Fruit fly (Drosophila melanogaster) whole organism, embryonic: ENCODE data around the gene Mvd.

Experiments
- Atf6 ChIP-seq: fragments of 200-800 bp; sonication (Bioruptor generic); IDR thresholded peaks from 2 replicates; pipeline ENCODE4 v1.3.6; 2022; ENCODE audit warnings: missing biosample characterization, missing genetic modification characterization
- Awh ChIP-seq: fragments of 200-800 bp; sonication (Bioruptor generic); IDR thresholded peaks from 2 replicates; pipeline ENCODE4, ENCODE4 v1.3.6; 2022; ENCODE audit warnings: missing biosample characterization, missing genetic modification characterization
- BtbVII ChIP-seq: fragments of 200-800 bp; sonication (Bioruptor generic); optimal IDR thresholded peaks from 3 replicates; lab custom pipeline; 2017; ENCODE audit warnings: missing biosample characterization, mild to moderate bottlenecking, missing genetic modification characterization
- CG10462 ChIP-seq: fragments of 200-800 bp; sonication (Bioruptor generic); optimal IDR thresholded peaks from 2 replicates; lab custom pipeline; 2016; ENCODE audit warnings: missing biosample characterization, missing genetic modification characterization
- CG11723 ChIP-seq: fragments of 200-800 bp; sonication (Bioruptor generic); optimal IDR thresholded peaks from 2 replicates; lab custom pipeline; 2017; ENCODE audit warnings: missing biosample characterization, mild to moderate bottlenecking, missing genetic modification characterization
- CG12659 ChIP-seq: fragments of 200-800 bp; sonication (Bioruptor generic); optimal IDR thresholded peaks from 3 replicates; lab custom pipeline; 2017; ENCODE audit warnings: mild to moderate bottlenecking, missing biosample characterization, missing genetic modification reagents, missing genetic modification characterization
- CG12769 ChIP-seq: fragments of 200-800 bp; sonication (Bioruptor generic); optimal IDR thresholded peaks from 2 replicates; lab custom pipeline; 2019; ENCODE audit warnings: missing biosample characterization, mild to moderate bottlenecking, missing genetic modification characterization, moderate library complexity
- CG15073 ChIP-seq: fragments of 200-800 bp; sonication (Bioruptor generic); optimal IDR thresholded peaks from 2 replicates; lab custom pipeline; 2016; ENCODE audit warnings: missing biosample characterization, missing genetic modification characterization
- CG15696 ChIP-seq: fragments of 200-800 bp; sonication (Bioruptor generic); optimal IDR thresholded peaks from 2 replicates; lab custom pipeline; 2019; ENCODE audit warnings: missing biosample characterization, mild to moderate bottlenecking, missing genetic modification characterization, moderate library complexity
- CG16813 ChIP-seq: fragments of 200-800 bp; sonication (Bioruptor generic); IDR thresholded peaks from 3 replicates; pipeline ENCODE4 v1.3.6; 2022; ENCODE audit warnings: missing biosample characterization, missing genetic modification characterization; ENCODE audit not compliant: partially characterized antibody
- CG2712 ChIP-seq: fragments of 200-800 bp; optimal IDR thresholded peaks from 3 replicates; lab custom pipeline; 2019; ENCODE audit warnings: missing biosample characterization, mild to moderate bottlenecking, missing genetic modification characterization, moderate library complexity
- CG31441 ChIP-seq: fragments of 200-800 bp; sonication (Bioruptor generic); IDR thresholded peaks from 2 replicates; pipeline ENCODE4 v1.3.6; 2022; ENCODE audit warnings: missing biosample characterization, missing genetic modification characterization
- CG4328 ChIP-seq: fragments of 200-800 bp; sonication (Bioruptor generic); optimal IDR thresholded peaks from 3 replicates; lab custom pipeline; 2017; ENCODE audit warnings: missing biosample characterization, missing genetic modification reagents, missing genetic modification characterization
- CG4820 ChIP-seq: fragments of 200-800 bp; sonication (Bioruptor generic); optimal IDR thresholded peaks from 3 replicates; lab custom pipeline; 2016; ENCODE audit warnings: missing biosample characterization, missing genetic modification characterization
- CG6654 ChIP-seq: fragments of 200-800 bp; sonication (Bioruptor generic); optimal IDR thresholded peaks from 2 replicates; lab custom pipeline; 2017; ENCODE audit warnings: missing biosample characterization, mild to moderate bottlenecking, missing genetic modification characterization
- CG6765 ChIP-seq: fragments of 200-800 bp; sonication (Bioruptor generic); optimal IDR thresholded peaks from 3 replicates; lab custom pipeline; 2017; ENCODE audit warnings: missing biosample characterization, mild to moderate bottlenecking, missing genetic modification characterization
- CG8388 ChIP-seq: fragments of 200-800 bp; sonication (Bioruptor generic); optimal IDR thresholded peaks from 2 replicates; lab custom pipeline; 2019; ENCODE audit warnings: missing biosample characterization, mild to moderate bottlenecking, missing genetic modification characterization, moderate library complexity
- CG8944 ChIP-seq: fragments of 200-800 bp; sonication (Bioruptor generic); optimal IDR thresholded peaks from 3 replicates; lab custom pipeline; 2016; ENCODE audit warnings: missing biosample characterization, missing genetic modification characterization
- CG9215 ChIP-seq: fragments of 200-800 bp; sonication (Bioruptor generic); IDR thresholded peaks from 2 replicates; pipeline ENCODE4 v1.3.6; 2022; ENCODE audit warnings: missing biosample characterization, missing genetic modification characterization
- Elba2 ChIP-seq: fragments of 200-800 bp; sonication (Bioruptor generic); optimal IDR thresholded peaks from 3 replicates; lab custom pipeline; 2016; ENCODE audit warnings: missing biosample characterization, missing genetic modification characterization
- Hey ChIP-seq: fragments of 200-800 bp; sonication (Bioruptor generic); optimal IDR thresholded peaks from 3 replicates; lab custom pipeline; 2018; ENCODE audit warnings: missing biosample characterization, mild to moderate bottlenecking, missing genetic modification characterization
- Hmr ChIP-seq: fragments of 200-800 bp; sonication (Bioruptor generic); optimal IDR thresholded peaks from 3 replicates; lab custom pipeline; 2017; ENCODE audit warnings: mild to moderate bottlenecking, missing biosample characterization, missing genetic modification reagents, missing genetic modification characterization
- Hr39 ChIP-seq: fragments of >200 bp; optimal IDR thresholded peaks from 2 replicates; lab custom pipeline; 2017
- Neu2 ChIP-seq: fragments of 200-800 bp; sonication (Bioruptor generic); optimal IDR thresholded peaks from 3 replicates; lab custom pipeline; 2016; ENCODE audit warnings: missing biosample characterization, missing genetic modification characterization, borderline replicate concordance
- NfI ChIP-seq: fragments of 200-800 bp; sonication (Bioruptor generic); optimal IDR thresholded peaks from 3 replicates; lab custom pipeline; 2018; ENCODE audit warnings: missing biosample characterization, mild to moderate bottlenecking, missing genetic modification characterization, moderate library complexity
- Sox100B ChIP-seq: fragments of 200-800 bp; sonication (Bioruptor generic); optimal IDR thresholded peaks from 3 replicates; lab custom pipeline; 2018; ENCODE audit warnings: missing biosample characterization, mild to moderate bottlenecking, missing genetic modification characterization
- Sry-β ChIP-seq: fragments of 200-800 bp; sonication (Bioruptor generic); optimal IDR thresholded peaks from 2 replicates; lab custom pipeline; 2018; ENCODE audit warnings: missing biosample characterization, mild to moderate bottlenecking, missing genetic modification characterization, moderate library complexity
- bbx ChIP-seq: fragments of 200-800 bp; sonication (Bioruptor generic); IDR thresholded peaks from 2 replicates; pipeline ENCODE4 v1.3.6; 2022; ENCODE audit warnings: missing biosample characterization, missing genetic modification characterization; ENCODE audit not compliant: partially characterized antibody
- cas ChIP-seq: fragments of 200-800 bp; sonication (Bioruptor generic); IDR thresholded peaks from 2 replicates; pipeline ENCODE4 v1.3.6; 2022; ENCODE audit warnings: missing biosample characterization, missing genetic modification characterization
- cg ChIP-seq: fragments of 200-800 bp; sonication (Bioruptor generic); optimal IDR thresholded peaks from 3 replicates; lab custom pipeline; 2019; ENCODE audit warnings: missing biosample characterization, mild to moderate bottlenecking, missing genetic modification characterization, moderate library complexity
- emc ChIP-seq: fragments of 200-800 bp; sonication (Bioruptor generic); optimal IDR thresholded peaks from 2 replicates; lab custom pipeline; 2016; ENCODE audit warnings: missing biosample characterization, missing genetic modification characterization
- ewg ChIP-seq: fragments of 200-800 bp; sonication (Bioruptor generic); optimal IDR thresholded peaks from 3 replicates; lab custom pipeline; 2017; ENCODE audit warnings: mild to moderate bottlenecking, missing biosample characterization, missing genetic modification reagents, missing genetic modification characterization
- gfzf ChIP-seq: fragments of 200-800 bp; sonication (Bioruptor generic); optimal IDR thresholded peaks from 2 replicates; lab custom pipeline; 2016; ENCODE audit warnings: missing biosample characterization, mild to moderate bottlenecking, missing genetic modification characterization, moderate library complexity
- gsb-n ChIP-seq: fragments of 200-800 bp; sonication (Bioruptor generic); optimal IDR thresholded peaks from 3 replicates; lab custom pipeline; 2018; ENCODE audit warnings: missing biosample characterization, mild to moderate bottlenecking, missing genetic modification characterization
- lbe ChIP-seq: fragments of 200-800 bp; sonication (Bioruptor generic); optimal IDR thresholded peaks from 2 replicates; lab custom pipeline; 2016; ENCODE audit warnings: missing biosample characterization, mild to moderate bottlenecking, missing genetic modification characterization
- mld ChIP-seq: fragments of 200-800 bp; sonication (Bioruptor generic); IDR thresholded peaks from 3 replicates; pipeline ENCODE4 v1.3.6; 2022; ENCODE audit warnings: missing biosample characterization, missing genetic modification characterization; ENCODE audit not compliant: partially characterized antibody
- odd ChIP-seq: fragments of 200-800 bp; sonication (Bioruptor generic); optimal IDR thresholded peaks from 2 replicates; lab custom pipeline; 2017; ENCODE audit warnings: missing biosample characterization, mild to moderate bottlenecking, missing genetic modification characterization
- pfk ChIP-seq: fragments of 200-800 bp; sonication (Bioruptor generic); optimal IDR thresholded peaks from 2 replicates; lab custom pipeline; 2018; ENCODE audit warnings: missing biosample characterization, mild to moderate bottlenecking, missing genetic modification characterization, moderate library complexity
- pita ChIP-seq: fragments of 200-800 bp; sonication (Bioruptor generic); optimal IDR thresholded peaks from 2 replicates; lab custom pipeline; 2017; ENCODE audit warnings: missing biosample characterization, mild to moderate bottlenecking, missing genetic modification characterization
- pum ChIP-seq: fragments of 200-800 bp; sonication (Bioruptor generic); optimal IDR thresholded peaks from 2 replicates; lab custom pipeline; 2016; ENCODE audit warnings: missing biosample characterization, missing genetic modification characterization
- pzg ChIP-seq: fragments of 200-800 bp; sonication (Bioruptor generic); optimal IDR thresholded peaks from 3 replicates; lab custom pipeline; 2018; ENCODE audit warnings: missing biosample characterization, mild to moderate bottlenecking, missing genetic modification characterization, moderate library complexity
- ro ChIP-seq: fragments of 200-800 bp; sonication (Bioruptor generic); IDR thresholded peaks from 2 replicates; pipeline ENCODE4 v1.3.6; 2022; ENCODE audit warnings: missing biosample characterization, missing genetic modification characterization
- seq ChIP-seq: fragments of 200-800 bp; sonication (Bioruptor generic); IDR thresholded peaks from 2 replicates; pipeline ENCODE4 v1.3.6; 2022; ENCODE audit warnings: missing biosample characterization, missing genetic modification characterization
- sqz ChIP-seq: fragments of 200-800 bp; sonication (Bioruptor generic); optimal IDR thresholded peaks from 3 replicates; lab custom pipeline; 2018; ENCODE audit warnings: missing biosample characterization, mild to moderate bottlenecking, missing genetic modification characterization
- stwl ChIP-seq: fragments of 200-800 bp; sonication (Bioruptor generic); optimal IDR thresholded peaks from 3 replicates; lab custom pipeline; 2018; ENCODE audit warnings: missing biosample characterization, mild to moderate bottlenecking, missing genetic modification characterization, moderate library complexity
- tin ChIP-seq: fragments of 200-800 bp; sonication (Bioruptor generic); optimal IDR thresholded peaks from 3 replicates; lab custom pipeline; 2016; ENCODE audit warnings: missing biosample characterization, missing genetic modification characterization
- ttk ChIP-seq: fragments of 200-800 bp; sonication (Bioruptor generic); IDR thresholded peaks from 2 replicates; pipeline ENCODE4 v2.1.2; 2022; ENCODE audit warnings: missing biosample characterization, missing genetic modification characterization
- vvl ChIP-seq: fragments of 200-800 bp; sonication (Bioruptor generic); IDR thresholded peaks from 2 replicates; pipeline ENCODE4 v1.3.6; 2022; ENCODE audit warnings: missing biosample characterization, missing genetic modification characterization

The Mvd gene

dm6 chrX:15788235-15789187, 39.5 kb downstream of the Mvd start, which contains the start of gene Rhp (continued):
- TF ChIP-seq gfzf (GFP tag; lab: Kevin White, UChicago) (peak; percentile 71), ewg (GFP tag; lab: Kevin White, UChicago) (no peak), ro (no peak), tin (GFP tag; lab: Kevin White, UChicago) (no peak), CG2712 (tag; lab: Kevin White, UChicago) (peak; percentile 26), pzg (GFP tag; lab: Kevin White, UChicago) (peak; percentile 37), Neu2 (no peak), pfk (peak; percentile 23), Sry-β (GFP tag; lab: Kevin White, UChicago) (peak; percentile 33), CG12659 (GFP tag; lab: Kevin White, UChicago) (peak; percentile 12), Hr39 (no peak), mld (GFP tag; lab: Robert Waterston, UW) (no peak), CG10462 (no peak), CG16813 (peak; percentile 27; the same call in 1 of the 3 replicates), CG6654 (GFP tag; lab: Kevin White, UChicago) (no peak), Atf6 (GFP tag; lab: Robert Waterston, UW) (no peak), seq (GFP tag; lab: Robert Waterston, UW) (no peak), CG6765 (GFP tag; lab: Kevin White, UChicago) (no peak), CG31441 (GFP tag; lab: Robert Waterston, UW) (no peak), CG15073 (GFP tag; lab: Kevin White, UChicago) (no peak), ttk (no peak), Hmr (GFP tag; lab: Kevin White, UChicago) (peak; percentile 37), Awh (GFP tag; lab: Robert Waterston, UW) (peak; percentile 55), emc (GFP tag; lab: Kevin White, UChicago) (no peak), CG4328 (peak; percentile 50), Hey (no peak), cg (GFP tag; lab: Kevin White, UChicago) (no peak), odd (GFP tag; lab: Kevin White, UChicago) (peak; percentile 58), cas (GFP tag; lab: Robert Waterston, UW) (no peak), Sox100B (GFP tag; lab: Kevin White, UChicago) (peak; percentile 60), NfI (GFP tag; lab: Kevin White, UChicago) (peak; percentile 0), BtbVII (GFP tag; lab: Kevin White, UChicago) (peak; percentile 68), CG11723 (GFP tag; lab: Kevin White, UChicago) (no peak), lbe (peak; percentile 56), gsb-n (tag; lab: Kevin White, UChicago) (peak; percentile 46), vvl (no peak), sqz (GFP tag; lab: Kevin White, UChicago) (peak; percentile 58), CG4820 (GFP tag; lab: Kevin White, UChicago) (no peak), pum (GFP tag; lab: Kevin White, UChicago) (no peak), CG15696 (tag; lab: Kevin White, UChicago) (peak; percentile 75), stwl (tag; lab: Kevin White, UChicago) (no peak), bbx (GFP tag; lab: Robert Waterston, UW) (peak; percentile 50; the same call in 1 of the 2 replicates), CG12769 (tag; lab: Kevin White, UChicago) (no peak), pita (GFP tag; lab: Kevin White, UChicago) (no peak), CG8388 (GFP tag; lab: Kevin White, UChicago) (no peak), Elba2 (GFP tag; lab: Kevin White, UChicago) (no peak), CG9215 (no peak), CG8944 (no peak)
